Fruit fly (Drosophila melanogaster): ENCODE measurements around the gene CG14820.

The CG14820 gene

DNA sequence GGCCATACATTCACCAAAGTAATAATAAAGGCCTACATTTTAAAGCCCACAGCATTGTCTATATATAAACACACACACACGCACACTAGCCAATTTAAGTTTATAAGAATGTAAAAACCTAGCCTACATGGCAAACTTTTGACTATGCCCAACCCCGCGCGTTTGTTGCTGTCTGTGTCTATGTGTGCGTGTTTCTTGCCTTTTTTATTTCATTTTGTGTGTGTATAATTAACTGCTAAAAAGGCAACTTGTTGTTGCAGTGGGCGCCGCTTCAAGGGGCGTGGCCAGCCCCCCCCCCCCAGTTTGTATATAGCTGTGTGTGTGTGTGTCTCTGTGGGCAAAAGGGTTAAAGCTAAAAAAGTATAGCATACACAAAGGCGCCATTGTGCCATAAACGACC, 12.6 kb downstream of the CG14820 start:
- TF ChIP-seq CG7368 (GFP tag; optimal IDR thresholded peaks at IDR 0.05) (no peak), ss (GFP tag; optimal IDR thresholded peaks at IDR 0.05) (no peak)

- TF ChIP-seq Eip75B (GFP tag; optimal IDR thresholded peaks at IDR 0.05) = no peak
- TF ChIP-seq CG1621 (tag; optimal IDR thresholded peaks at IDR 0.05) = no peak
- TF ChIP-seq ss (GFP tag; optimal IDR thresholded peaks at IDR 0.05) = no peak
Observed at dm6 chr3L:6947188-6947971, 14.7 kb downstream of the CG14820 start.

- TF ChIP-seq CG7368 (GFP tag; optimal IDR thresholded peaks at IDR 0.05) (peak; percentile 82), CG6276 (GFP tag; optimal IDR thresholded peaks at IDR 0.05) (no peak), OdsH (GFP tag; optimal IDR thresholded peaks at IDR 0.05) (peak; percentile 92), Lpt (GFP tag; optimal IDR thresholded peaks at IDR 0.05) (no peak), CG15336 (GFP tag; IDR thresholded peaks at IDR 0.05) (peak; percentile 95), Gug (GFP tag; IDR thresholded peaks at IDR 0.05) (peak; percentile 82), CG16779 (tag; optimal IDR thresholded peaks at IDR 0.05) (no peak), CG6808 (GFP tag; optimal IDR thresholded peaks at IDR 0.05) (peak; percentile 84), vri (GFP tag; optimal IDR thresholded peaks at IDR 0.05) (peak; percentile 80), CG3919 (GFP tag; optimal IDR thresholded peaks at IDR 0.05) (peak; percentile 91), Hr38 (GFP tag; optimal IDR thresholded peaks at IDR 0.05) (no peak), CG6792 (GFP tag; optimal IDR thresholded peaks at IDR 0.05) (peak; percentile 88), lz (GFP tag; optimal IDR thresholded peaks at IDR 0.05) (peak; percentile 90), Sox15 (GFP tag; optimal IDR thresholded peaks at IDR 0.05) (peak; percentile 79), fd59A (GFP tag; optimal IDR thresholded peaks at IDR 0.05) (peak; percentile 83), CG8119 (GFP tag; IDR thresholded peaks at IDR 0.05) (peak; percentile 94), Hr39 (GFP tag; optimal IDR thresholded peaks at IDR 0.05) (peak; percentile 83), Sox102F (GFP tag; optimal IDR thresholded peaks at IDR 0.05) (peak; percentile 90), topi (GFP tag; optimal IDR thresholded peaks at IDR 0.05) (peak; percentile 88), CG11762 (GFP tag; optimal IDR thresholded peaks at IDR 0.05; ENCODE audit: insufficient read depth) (peak; percentile 83), ss (GFP tag; optimal IDR thresholded peaks at IDR 0.05) (peak; percentile 79 to 88), CG9139 (GFP tag; optimal IDR thresholded peaks at IDR 0.05) (peak; percentile 69), CG1621 (tag; optimal IDR thresholded peaks at IDR 0.05) (peak; percentile 87), CG8632 (GFP tag; optimal IDR thresholded peaks at IDR 0.05) (peak; percentile 89), fkh (GFP tag; optimal IDR thresholded peaks at IDR 0.05) (peak; percentile 93), CG6854 (GFP tag; optimal IDR thresholded peaks at IDR 0.05) (peak; percentile 75), Smox (GFP tag; optimal IDR thresholded peaks at IDR 0.05) (peak; percentile 89), CG4318 (GFP tag; optimal IDR thresholded peaks at IDR 0.05) (no peak), svp (GFP tag) (peak; percentile 94), Eip75B (GFP tag; optimal IDR thresholded peaks at IDR 0.05) (peak; percentile 85), pdm3 (GFP tag; optimal IDR thresholded peaks at IDR 0.05) (peak; percentile 90), CG32006 (GFP tag; optimal IDR thresholded peaks at IDR 0.05) (peak; percentile 87), salr (GFP tag; optimal IDR thresholded peaks at IDR 0.05) (peak in 1 of 2 experiments; percentile 74), CG6163 (GFP tag; IDR thresholded peaks at IDR 0.05) (peak; percentile 91), net (GFP tag; optimal IDR thresholded peaks at IDR 0.05) (peak; percentile 85), eg (GFP tag; IDR thresholded peaks at IDR 0.05) (peak; percentile 95), CG31627 (GFP tag; optimal IDR thresholded peaks at IDR 0.05) (peak; percentile 88), Ets21C (GFP tag; optimal IDR thresholded peaks at IDR 0.05) (peak; percentile 81), CG11902 (GFP tag; optimal IDR thresholded peaks at IDR 0.05) (peak; percentile 76), Blimp-1 (GFP tag; optimal IDR thresholded peaks at IDR 0.05) (peak; percentile 67), spab (GFP tag; optimal IDR thresholded peaks at IDR 0.05) (no peak), CG10669 (GFP tag; optimal IDR thresholded peaks at IDR 0.05) (peak; percentile 88), cyc (GFP tag; optimal IDR thresholded peaks at IDR 0.05) (peak; percentile 85)
Observed at dm6 chr3L:6955254-6956229, 22.8 kb downstream of the CG14820 start, which contains the start of the genes CG10077 and CG9948. Gene CG10077, minus strand, starts transcription at chr3L:6955904. Gene CG9948, plus strand, starts transcription at chr3L:6955991.

Measured in whole organism, prepupa.